Worm (Caenorhabditis elegans) whole organism, young adult: ENCODE data around the gene sqst-3.

Source experiments
- ceh-100 ChIP-seq: fragments of 200-800 bp; sonication (Bioruptor generic); IDR thresholded peaks from 2 replicates; pipeline ENCODE4 v1.3.6; 2022; ENCODE audit warnings: missing genetic modification reagents, missing genetic modification characterization, missing compliant biosample characterization
- let-526 ChIP-seq: fragments of 200-800 bp; sonication (Bioruptor generic); IDR thresholded peaks from 2 replicates; pipeline ENCODE4 v1.3.6; 2022; ENCODE audit warnings: missing genetic modification reagents, missing genetic modification characterization, missing compliant biosample characterization
- mcd-1 ChIP-seq: fragments of 200-800 bp; sonication (Bioruptor generic); IDR thresholded peaks from 2 replicates; pipeline ENCODE4 v1.3.6; 2022; ENCODE audit warnings: missing genetic modification reagents, missing genetic modification characterization, missing compliant biosample characterization
- rec-8 ChIP-seq, 2 experiments: sonication (generic microtip); optimal IDR thresholded peaks; 2 replicates each; lab custom pipeline; 2016; ENCODE audit warnings: mild to moderate bottlenecking in 2 of 2, missing genetic modification characterization in 2 of 2, missing genetic modification reagents in 2 of 2, missing genotype in 2 of 2, missing biosample characterization in 1 of 2, missing compliant biosample characterization in 1 of 2, moderate library complexity in 1 of 2
- unc-62 ChIP-seq: fragments of 150-350 bp; optimal IDR thresholded peaks from 2 replicates; lab custom pipeline; 2014; ENCODE audit warnings: missing biosample characterization, missing genetic modification reagents, missing genetic modification characterization

DNA sequence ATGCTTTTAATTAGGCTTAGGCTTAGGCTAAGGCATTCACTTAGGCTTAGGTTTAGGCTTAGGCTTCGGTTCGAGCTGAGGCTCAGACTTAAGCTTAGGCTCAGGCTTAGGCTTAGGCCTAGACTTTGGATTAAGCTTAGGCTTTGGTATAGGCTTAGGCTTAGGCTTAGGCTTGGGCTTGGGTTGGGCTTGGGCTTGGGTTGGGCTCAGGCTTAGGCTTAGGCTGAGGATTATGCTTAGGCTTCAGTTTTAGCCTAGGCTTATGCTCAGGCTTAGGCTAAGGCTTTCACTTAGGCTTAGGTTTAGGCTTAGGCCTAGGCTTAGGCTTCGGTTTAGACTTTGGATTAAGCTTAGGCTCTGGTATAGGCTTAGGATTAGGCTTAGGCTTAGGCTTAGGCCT is 585 bp downstream of the sqst-3 start:
- TF ChIP-seq ceh-100 (GFP tag; lab: Robert Waterston, UW) (no peak), mcd-1 (GFP tag; lab: Robert Waterston, UW) (no peak), unc-62 (GFP tag; lab: Kevin White, UChicago) (no peak), let-526 (GFP tag; lab: Robert Waterston, UW) (no peak), rec-8 (tag; optimal IDR thresholded peaks at IDR 0.05; lab: Kevin White, UChicago) (no peak)
